Fruit fly (Drosophila melanogaster) whole organism, pupa: ENCODE data around the gene CG33286.
A peak's percentile ranks its signal among the peaks of the same experiment; 100 is the strongest.

Source experiments
- CG10348 ChIP-seq: fragments of 200-800 bp; sonication (Bioruptor generic); IDR thresholded peaks from 2 replicates; pipeline ENCODE4 v1.3.6; 2022; ENCODE audit warnings: missing biosample characterization, missing genetic modification characterization
- CG12605 ChIP-seq: fragments of 200-800 bp; sonication (Bioruptor generic); IDR thresholded peaks from 2 replicates; pipeline ENCODE4 v1.3.6; 2022; ENCODE audit warnings: missing biosample characterization, missing genetic modification characterization
- CG13204 ChIP-seq: fragments of 200-800 bp; sonication (Bioruptor generic); optimal IDR thresholded peaks from 2 replicates; lab custom pipeline; 2018; ENCODE audit warnings: missing biosample characterization, mild to moderate bottlenecking, missing genetic modification characterization, moderate library complexity
- CG14655 ChIP-seq: fragments of 200-800 bp; sonication (Bioruptor generic); optimal IDR thresholded peaks from 3 replicates; lab custom pipeline; 2017; ENCODE audit warnings: mild to moderate bottlenecking, missing biosample characterization, missing genetic modification reagents, missing genetic modification characterization
- CG15710 ChIP-seq: fragments of 200-800 bp; sonication (Bioruptor generic); optimal IDR thresholded peaks from 2 replicates; lab custom pipeline; 2018; ENCODE audit warnings: missing biosample characterization, mild to moderate bottlenecking, missing genetic modification characterization, moderate library complexity
- CG17806 ChIP-seq: fragments of 200-800 bp; sonication (Bioruptor generic); optimal IDR thresholded peaks from 2 replicates; lab custom pipeline; 2018; ENCODE audit warnings: missing biosample characterization, mild to moderate bottlenecking, missing genetic modification characterization, moderate library complexity
- CG32121 ChIP-seq: fragments of 200-800 bp; sonication (Bioruptor generic); IDR thresholded peaks from 2 replicates; pipeline ENCODE4 v1.3.6; 2022; ENCODE audit warnings: missing biosample characterization, missing genetic modification characterization
- CG34367 ChIP-seq: fragments of 200-800 bp; sonication (Bioruptor generic); optimal IDR thresholded peaks from 2 replicates; lab custom pipeline; 2018; ENCODE audit warnings: missing biosample characterization, mild to moderate bottlenecking, missing genetic modification characterization
- CG4496 ChIP-seq: fragments of 200-800 bp; sonication (Bioruptor generic); IDR thresholded peaks from 3 replicates; pipeline ENCODE4 v1.3.6; 2022; ENCODE audit warnings: missing biosample characterization, missing genetic modification characterization
- CG8159 ChIP-seq: fragments of 200-800 bp; sonication (Bioruptor generic); optimal IDR thresholded peaks from 3 replicates; lab custom pipeline; 2018; ENCODE audit warnings: missing biosample characterization, mild to moderate bottlenecking, missing genetic modification characterization, moderate library complexity
- CG8301 ChIP-seq: fragments of 200-800 bp; sonication (Bioruptor generic); optimal IDR thresholded peaks from 2 replicates; lab custom pipeline; 2018; ENCODE audit warnings: missing biosample characterization, mild to moderate bottlenecking, missing genetic modification characterization
- CG9948 ChIP-seq: fragments of 200-800 bp; sonication (Bioruptor generic); optimal IDR thresholded peaks from 2 replicates; lab custom pipeline; 2018; ENCODE audit warnings: missing biosample characterization, mild to moderate bottlenecking, missing genetic modification characterization, moderate library complexity
- D1 ChIP-seq: fragments of 200-800 bp; sonication (Bioruptor generic); optimal IDR thresholded peaks from 2 replicates; lab custom pipeline; 2018; ENCODE audit warnings: missing biosample characterization, mild to moderate bottlenecking, missing genetic modification characterization, moderate library complexity
- EcR ChIP-seq: fragments of 200-800 bp; sonication (Bioruptor generic); optimal IDR thresholded peaks from 3 replicates; lab custom pipeline; 2019; ENCODE audit warnings: missing biosample characterization, missing genetic modification characterization, mild to moderate bottlenecking, moderate library complexity, missing genetic modification reagents
- Ets98B ChIP-seq: fragments of 200-800 bp; sonication (Bioruptor generic); IDR thresholded peaks from 2 replicates; pipeline ENCODE4 v1.3.6; 2022; ENCODE audit warnings: missing biosample characterization, missing genetic modification characterization
- Pif1A ChIP-seq: fragments of 200-800 bp; sonication (Bioruptor generic); optimal IDR thresholded peaks from 3 replicates; lab custom pipeline; 2016; ENCODE audit warnings: missing biosample characterization, missing genetic modification characterization
- Pif1B ChIP-seq: fragments of 200-800 bp; sonication (Bioruptor generic); optimal IDR thresholded peaks from 3 replicates; lab custom pipeline; 2016; ENCODE audit warnings: missing biosample characterization, missing genetic modification characterization
- Snoo ChIP-seq: fragments of 200-800 bp; sonication (Bioruptor generic); optimal IDR thresholded peaks from 3 replicates; lab custom pipeline; 2017; ENCODE audit warnings: missing biosample characterization, mild to moderate bottlenecking, missing genetic modification characterization, inconsistent platforms
- fd96Ca ChIP-seq: fragments of 200-800 bp; sonication (Bioruptor generic); IDR thresholded peaks from 3 replicates; pipeline ENCODE4 v1.3.6; 2022; ENCODE audit warnings: missing biosample characterization, missing genetic modification characterization
- gl ChIP-seq: fragments of 200-800 bp; sonication (Bioruptor generic); optimal IDR thresholded peaks from 2 replicates; lab custom pipeline; 2018; ENCODE audit warnings: missing biosample characterization, mild to moderate bottlenecking, missing genetic modification characterization
- rn ChIP-seq: fragments of 200-800 bp; sonication (Bioruptor generic); IDR thresholded peaks from 2 replicates; pipeline ENCODE4 v1.3.6; 2022; ENCODE audit warnings: missing biosample characterization, missing genetic modification characterization

The CG33286 gene

dm6 chr3L:20923030-20923591 lies 51.4 kb downstream of the CG33286 start:
- TF ChIP-seq Snoo (tag; lab: Kevin White, UChicago) (peak; percentile 14), CG15710 (tag; lab: Kevin White, UChicago) (peak; percentile 87), CG12605 (GFP tag; lab: Robert Waterston, UW) (peak; percentile 60), CG14655 (GFP tag; lab: Kevin White, UChicago) (peak; percentile 93), CG32121 (peak; percentile 63), EcR (peak; percentile 29), CG17806 (tag; lab: Kevin White, UChicago) (peak; percentile 89), D1 (tag; lab: Kevin White, UChicago) (peak; percentile 60), fd96Ca (GFP tag; lab: Robert Waterston, UW) (peak; percentile 82; the same call in 2 of the 3 replicates), CG8301 (tag; lab: Kevin White, UChicago) (peak; percentile 90), Pif1A (GFP tag; lab: Kevin White, UChicago) (peak; percentile 83), rn (GFP tag; lab: Robert Waterston, UW) (peak; percentile 72), CG8159 (tag; lab: Kevin White, UChicago) (peak; percentile 90), CG10348 (GFP tag; lab: Robert Waterston, UW) (no peak), Ets98B (peak; percentile 81), CG13204 (peak; percentile 70), CG34367 (tag; lab: Kevin White, UChicago) (peak; percentile 86), CG9948 (peak; percentile 90), gl (tag; lab: Kevin White, UChicago) (peak; percentile 75), CG4496 (GFP tag; lab: Robert Waterston, UW) (peak; percentile 84), Pif1B (GFP tag; lab: Kevin White, UChicago) (peak; percentile 81)

- TF ChIP-seq EcR (peak; percentile 78), CG13204 (peak; percentile 2), gl (tag; lab: Kevin White, UChicago) (no peak)
These were observed 52.1 kb downstream of the CG33286 start for dm6 chr3L:20922279-20922830.

- TF ChIP-seq fd96Ca (GFP tag; lab: Robert Waterston, UW) (no peak), Snoo (tag; lab: Kevin White, UChicago) (no peak), gl (tag; lab: Kevin White, UChicago) (no peak), CG8301 (tag; lab: Kevin White, UChicago) (no peak), CG34367 (tag; lab: Kevin White, UChicago) (no peak), CG32121 (no peak), D1 (tag; lab: Kevin White, UChicago) (no peak), CG12605 (GFP tag; lab: Robert Waterston, UW) (no peak), CG8159 (tag; lab: Kevin White, UChicago) (no peak)
These were observed 52.6 kb downstream of the CG33286 start for dm6 chr3L:20921859-20922258.
